Worm (Caenorhabditis elegans): ENCODE measurements around the gene spas-1.
A peak's percentile ranks its signal among the peaks of the same experiment; 100 is the strongest.

The spas-1 gene

ce11 chrV:9133950-9134349 is 41.6 kb upstream of the spas-1 start, which contains the start of gene B0222.1 (continued):
- TF ChIP-seq lin-39 (tag; optimal IDR thresholded peaks at IDR 0.05) (no peak), elt-3 (tag; optimal IDR thresholded peaks at IDR 0.05) (no peak), unc-130 (tag; optimal IDR thresholded peaks at IDR 0.05) (no peak), xbp-1 (tag; optimal IDR thresholded peaks at IDR 0.05) (no peak), lsy-2 (tag; optimal IDR thresholded peaks at IDR 0.05) (no peak), ceh-90 (tag; optimal IDR thresholded peaks at IDR 0.05) (no peak), Y116A8C.19 (tag; optimal IDR thresholded peaks at IDR 0.05; ENCODE audit: borderline replicate concordance) (no peak), nhr-47 (tag; optimal IDR thresholded peaks at IDR 0.05) (peak; percentile 62), egl-27 (tag; optimal IDR thresholded peaks at IDR 0.05) (no peak), mdl-1 (tag; optimal IDR thresholded peaks at IDR 0.05) (no peak), dsc-1 (tag; optimal IDR thresholded peaks at IDR 0.05) (peak; percentile 29), hpl-2 (GFP tag; optimal IDR thresholded peaks at IDR 0.05) (no peak), elt-2 (tag; optimal IDR thresholded peaks at IDR 0.05) (no peak), irx-1 (tag; optimal IDR thresholded peaks at IDR 0.05) (no peak), aha-1 (tag; optimal IDR thresholded peaks at IDR 0.05) (no peak), ces-1 (GFP tag; optimal IDR thresholded peaks at IDR 0.05) (no peak), ceh-8 (GFP tag; optimal IDR thresholded peaks at IDR 0.05) (no peak), fos-1 (tag; optimal IDR thresholded peaks at IDR 0.05) (no peak), sup-37 (GFP tag; optimal IDR thresholded peaks at IDR 0.05) (no peak), pax-3 (tag; optimal IDR thresholded peaks at IDR 0.05) (peak; percentile 10), unc-86 (tag; optimal IDR thresholded peaks at IDR 0.05) (no peak), ets-5 (GFP tag; IDR thresholded peaks at IDR 0.05) (no peak), nhr-76 (tag; optimal IDR thresholded peaks at IDR 0.05) (no peak), nhr-28 (tag; optimal IDR thresholded peaks at IDR 0.05) (no peak), F16B12.6 (tag; optimal IDR thresholded peaks at IDR 0.05) (no peak), ceh-63 (GFP tag; optimal IDR thresholded peaks at IDR 0.05) (no peak), alr-1 (tag; optimal IDR thresholded peaks at IDR 0.05; ENCODE audit: borderline replicate concordance) (no peak), hlh-4 (tag; optimal IDR thresholded peaks at IDR 0.05) (no peak), dpl-1 (GFP tag; optimal IDR thresholded peaks at IDR 0.05) (no peak), mef-2 (tag; optimal IDR thresholded peaks at IDR 0.05) (no peak), pqm-1 (tag; optimal IDR thresholded peaks at IDR 0.05) (no peak), nhr-12 (tag; optimal IDR thresholded peaks at IDR 0.05) (no peak), nhr-84 (tag; optimal IDR thresholded peaks at IDR 0.05) (no peak), ceh-82 (tag; optimal IDR thresholded peaks at IDR 0.05) (no peak), sox-4 (tag; optimal IDR thresholded peaks at IDR 0.05) (peak; percentile 9), skn-1 (tag; optimal IDR thresholded peaks at IDR 0.05) (no peak), nhr-237 (tag; optimal IDR thresholded peaks at IDR 0.05) (no peak), rnt-1 (tag; optimal IDR thresholded peaks at IDR 0.05) (no peak), fkh-10 (GFP tag; optimal IDR thresholded peaks at IDR 0.05) (no peak), nhr-71 (tag; optimal IDR thresholded peaks at IDR 0.05) (peak; percentile 72)

ce11 chrV:9137618-9138017 is 38.0 kb upstream of the spas-1 start, which contains the start of gene pitr-2:
pitr-2 (minus strand) TSS chrV:9137718.
- no peak for TF ChIP-seq unc-62 (GFP tag; optimal IDR thresholded peaks at IDR 0.05)
- no peak for TF ChIP-seq elt-3 (tag; optimal IDR thresholded peaks at IDR 0.05)
- no peak for TF ChIP-seq egl-13 (tag; optimal IDR thresholded peaks at IDR 0.05)
- no peak for TF ChIP-seq lin-14 (GFP tag; optimal IDR thresholded peaks at IDR 0.05)
- TF ChIP-seq unc-130 (tag; optimal IDR thresholded peaks at IDR 0.05), result no peak
- TF ChIP-seq nhr-11 (tag; optimal IDR thresholded peaks at IDR 0.05), result no peak
- no peak for TF ChIP-seq Y116A8C.19 (tag; optimal IDR thresholded peaks at IDR 0.05; ENCODE audit: borderline replicate concordance)
- no peak for TF ChIP-seq jun-1 (tag; optimal IDR thresholded peaks at IDR 0.05)
- TF ChIP-seq C34B4.2 (tag; optimal IDR thresholded peaks at IDR 0.05), result no peak
- TF ChIP-seq hlh-17 (GFP tag; optimal IDR thresholded peaks at IDR 0.05; ENCODE audit: borderline replicate concordance), result no peak
- TF ChIP-seq ces-1 (GFP tag; optimal IDR thresholded peaks at IDR 0.05), result no peak
- no peak for TF ChIP-seq ceh-90 (tag; optimal IDR thresholded peaks at IDR 0.05)
- TF ChIP-seq fkh-4 (tag; optimal IDR thresholded peaks at IDR 0.05; ENCODE audit: borderline replicate concordance), result no peak
- TF ChIP-seq skn-1 (tag; optimal IDR thresholded peaks at IDR 0.05), result no peak
- no peak for TF ChIP-seq mef-2 (tag; optimal IDR thresholded peaks at IDR 0.05)
- no peak for TF ChIP-seq ztf-4 (tag; optimal IDR thresholded peaks at IDR 0.05)

Data from whole organism, L1 larva.